Fruit fly (Drosophila melanogaster): ENCODE data around the gene ScsbetaA.

ScsbetaA gene

DNA sequence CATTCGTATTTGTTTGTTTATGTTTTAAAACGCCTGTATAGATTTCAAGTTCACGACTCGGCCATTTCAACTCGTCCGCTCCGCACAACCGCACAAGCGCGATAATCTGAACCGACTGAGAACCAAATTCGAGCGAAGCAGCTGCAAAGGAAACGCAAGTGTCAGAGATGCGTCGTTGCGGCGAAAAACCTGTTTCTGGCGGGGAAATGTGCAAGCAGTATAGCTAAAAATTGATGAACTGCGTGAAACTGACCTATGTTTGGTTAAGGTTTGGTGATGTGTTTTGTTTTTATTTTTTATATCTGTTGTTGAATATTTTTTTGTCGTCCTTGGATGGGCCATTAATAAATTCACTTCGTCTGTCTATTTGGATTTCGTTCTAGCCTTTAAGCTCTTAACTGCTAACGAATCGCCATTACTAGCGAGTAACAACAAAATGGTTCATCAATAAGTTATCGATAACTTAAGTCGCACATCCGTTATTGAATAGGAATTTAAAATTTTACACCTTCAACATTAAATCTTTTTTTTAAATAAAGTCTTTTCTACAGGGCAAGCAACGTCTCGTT lies 6.7 kb upstream of the ScsbetaA start, which contains the start of gene pyd (continued):
- TF ChIP-seq pho (GFP tag; optimal IDR thresholded peaks at IDR 0.05) (peak; percentile 56), E2f1 (GFP tag; IDR thresholded peaks at IDR 0.05) (no peak), CG15479 (GFP tag; optimal IDR thresholded peaks at IDR 0.05) (peak; percentile 52), CG3065 (GFP tag; optimal IDR thresholded peaks at IDR 0.05) (no peak), CG10366 (GFP tag; IDR thresholded peaks at IDR 0.05) (peak; percentile 9; the same call in 1 of the 2 replicates), CG11723 (GFP tag; optimal IDR thresholded peaks at IDR 0.05) (peak; percentile 36), CG17361 (GFP tag; IDR thresholded peaks at IDR 0.05) (peak; percentile 81), da (GFP tag; optimal IDR thresholded peaks at IDR 0.05) (peak; percentile 80), CG6654 (GFP tag; optimal IDR thresholded peaks at IDR 0.05) (no peak), CG15514 (GFP tag; optimal IDR thresholded peaks at IDR 0.05) (peak; percentile 96), unc-4 (GFP tag; IDR thresholded peaks at IDR 0.05; ENCODE audit: partially characterized antibody) (peak; percentile 49; the same call in 1 of the 2 replicates), Hey (tag; optimal IDR thresholded peaks at IDR 0.05) (peak; percentile 53), CG14710 (tag; optimal IDR thresholded peaks at IDR 0.05) (peak; percentile 74), CG6813 (GFP tag; optimal IDR thresholded peaks at IDR 0.05) (no peak), jing (GFP tag; optimal IDR thresholded peaks at IDR 0.05) (no peak), CG6254 (GFP tag; optimal IDR thresholded peaks at IDR 0.05) (peak; percentile 47), CG34422 (GFP tag; IDR thresholded peaks at IDR 0.05) (peak; percentile 68; the same call in 1 of the 3 replicates), pita (GFP tag; optimal IDR thresholded peaks at IDR 0.05) (no peak), C15 (GFP tag; IDR thresholded peaks at IDR 0.05) (no peak), bigmax (GFP tag; optimal IDR thresholded peaks at IDR 0.05) (peak; percentile 51), CG4404 (GFP tag; IDR thresholded peaks at IDR 0.05) (0 out of 2 replicates have a peak, but pooled peaks have one; percentile 18), HLH4C (GFP tag; IDR thresholded peaks at IDR 0.05; ENCODE audit: partially characterized antibody) (peak; percentile 65; the same call in 2 of the 3 replicates), CG7928 (GFP tag; optimal IDR thresholded peaks at IDR 0.05) (peak; percentile 43), sna (GFP tag; IDR thresholded peaks at IDR 0.05; ENCODE audit: partially characterized antibody) (peak; percentile 61; the same call in 1 of the 2 replicates), CG4707 (GFP tag; optimal IDR thresholded peaks at IDR 0.05) (peak; percentile 3), Sry-δ (GFP tag; optimal IDR thresholded peaks at IDR 0.05) (peak; percentile 83), CG4328 (GFP tag; optimal IDR thresholded peaks at IDR 0.05) (peak; percentile 58), CG32767 (GFP tag; IDR thresholded peaks at IDR 0.05) (no peak), dysf (GFP tag; IDR thresholded peaks at IDR 0.05) (peak; percentile 21; the same call in 1 of the 3 replicates), CG30403 (GFP tag; optimal IDR thresholded peaks at IDR 0.05) (peak; percentile 74), NfI (GFP tag; optimal IDR thresholded peaks at IDR 0.05) (peak; percentile 69), Dek (tag; optimal IDR thresholded peaks at IDR 0.05) (no peak), phol (tag; optimal IDR thresholded peaks at IDR 0.05) (peak; percentile 94), Sin3A (optimal IDR thresholded peaks at IDR 0.05) (peak; percentile 60), peb (GFP tag; IDR thresholded peaks at IDR 0.05) (no peak), jigr1 (GFP tag; IDR thresholded peaks at IDR 0.05) (no peak), Meics (GFP tag; optimal IDR thresholded peaks at IDR 0.05) (peak; percentile 64), D19B (GFP tag; optimal IDR thresholded peaks at IDR 0.05) (peak; percentile 17), Dad (GFP tag; optimal IDR thresholded peaks at IDR 0.05) (peak; percentile 61), MTF-1 (GFP tag; optimal IDR thresholded peaks at IDR 0.05; ENCODE audit: borderline replicate concordance) (peak; percentile 41), croc (GFP tag; conservative IDR thresholded peaks at IDR 0.05) (0 out of 3 replicates have a peak, but pooled peaks have one; percentile 16), Mrtf (GFP tag; IDR thresholded peaks at IDR 0.05) (no peak), aop (GFP tag; IDR thresholded peaks at IDR 0.05) (no peak), Pdp1 (GFP tag; optimal IDR thresholded peaks at IDR 0.05) (peak; percentile 45 to 66), CG4282 (GFP tag; optimal IDR thresholded peaks at IDR 0.05) (peak; percentile 51), CG10274 (GFP tag; optimal IDR thresholded peaks at IDR 0.05) (no peak), dm (GFP tag; optimal IDR thresholded peaks at IDR 0.05) (peak; percentile 3), CG30020 (tag; optimal IDR thresholded peaks at IDR 0.05) (peak; percentile 58), CG11504 (tag; optimal IDR thresholded peaks at IDR 0.05) (peak; percentile 69)
